Worm (Caenorhabditis elegans) whole organism, L3 larva: ENCODE results near the gene cul-4.
A peak's percentile ranks its signal among the peaks of the same experiment; 100 is the strongest.

Experiments used
- R02D3.7 ChIP-seq: fragments of 150-350 bp; optimal IDR thresholded peaks from 2 replicates; lab custom pipeline; 2014; ENCODE audit warnings: missing biosample characterization, missing genetic modification characterization
- ama-1 ChIP-seq: fragments of 150-350 bp; optimal IDR thresholded peaks from 2 replicates; lab custom pipeline; 2018
- ceh-16 ChIP-seq: sonication (generic microtip); optimal IDR thresholded peaks from 2 replicates; lab custom pipeline; 2017; ENCODE audit warnings: missing biosample characterization, missing genetic modification characterization
- ceh-28 ChIP-seq: fragments of 150-350 bp; optimal IDR thresholded peaks from 2 replicates; lab custom pipeline; 2014; ENCODE audit warnings: missing biosample characterization, missing genetic modification reagents, missing genetic modification characterization
- daf-12 ChIP-seq: fragments of 150-350 bp; optimal IDR thresholded peaks from 2 replicates; lab custom pipeline; 2014; ENCODE audit warnings: missing biosample characterization, missing genetic modification reagents, missing genetic modification characterization
- egl-27 ChIP-seq: sonication (generic microtip); optimal IDR thresholded peaks from 4 replicates; lab custom pipeline; 2017; ENCODE audit warnings: missing biosample characterization, missing genetic modification reagents, missing genetic modification characterization
- egl-5 ChIP-seq: fragments of 150-350 bp; optimal IDR thresholded peaks from 2 replicates; lab custom pipeline; 2017; ENCODE audit warnings: missing biosample characterization, missing genetic modification reagents, missing genetic modification characterization, inconsistent platforms
- elt-1 ChIP-seq: fragments of 150-350 bp; optimal IDR thresholded peaks from 2 replicates; lab custom pipeline; 2014; ENCODE audit warnings: missing biosample characterization, missing genetic modification characterization
- elt-2 ChIP-seq: sonication (generic microtip); optimal IDR thresholded peaks from 2 replicates; lab custom pipeline; 2016; ENCODE audit warnings: missing genetic modification reagents, mild to moderate bottlenecking, missing genetic modification characterization, missing compliant biosample characterization
- eor-1 ChIP-seq, 2 experiments: fragments of 150-350 bp; optimal IDR thresholded peaks; 2 replicates each; lab custom pipeline; 2014 to 2018; ENCODE audit warnings: missing biosample characterization in 2 of 2, missing genetic modification characterization in 2 of 2
- fkh-2 ChIP-seq: fragments of 150-350 bp; optimal IDR thresholded peaks from 2 replicates; lab custom pipeline; 2014; ENCODE audit warnings: missing biosample characterization, missing genetic modification reagents, missing genetic modification characterization
- hmg-11 ChIP-seq: sonication (generic microtip); optimal IDR thresholded peaks from 2 replicates; lab custom pipeline; 2016; ENCODE audit warnings: missing genetic modification characterization, missing compliant biosample characterization
- jun-1 ChIP-seq: fragments of 150-350 bp; optimal IDR thresholded peaks from 2 replicates; lab custom pipeline; 2014; ENCODE audit warnings: missing biosample characterization, missing genetic modification reagents, missing genetic modification characterization
- lin-39 ChIP-seq: fragments of 150-350 bp; optimal IDR thresholded peaks from 2 replicates; lab custom pipeline; 2018; ENCODE audit warnings: missing biosample characterization, missing genetic modification reagents, missing genetic modification characterization
- mdl-1 ChIP-seq: fragments of 150-350 bp; optimal IDR thresholded peaks from 2 replicates; lab custom pipeline; 2014; ENCODE audit warnings: missing biosample characterization, missing genetic modification characterization
- nfya-1 ChIP-seq: sonication (generic microtip); optimal IDR thresholded peaks from 2 replicates; lab custom pipeline; 2017; ENCODE audit warnings: missing genetic modification characterization, mild to moderate bottlenecking, missing compliant biosample characterization, antibody characterized with exemption, moderate library complexity; ENCODE audit not compliant: insufficient read depth
- nhr-23 ChIP-seq: fragments of 150-350 bp; optimal IDR thresholded peaks from 2 replicates; lab custom pipeline; 2014; ENCODE audit warnings: missing biosample characterization, missing genetic modification reagents, missing genetic modification characterization
- nhr-237 ChIP-seq: fragments of 150-350 bp; optimal IDR thresholded peaks from 2 replicates; lab custom pipeline; 2014; ENCODE audit warnings: missing biosample characterization, missing genetic modification characterization
- nhr-25 ChIP-seq: sonication (generic microtip); optimal IDR thresholded peaks from 2 replicates; lab custom pipeline; 2017; ENCODE audit warnings: missing biosample characterization, missing genetic modification characterization
- nhr-28 ChIP-seq: fragments of 150-350 bp; optimal IDR thresholded peaks from 2 replicates; lab custom pipeline; 2014; ENCODE audit warnings: missing biosample characterization, missing genetic modification characterization
- nhr-67 ChIP-seq: fragments of 150-350 bp; optimal IDR thresholded peaks from 2 replicates; lab custom pipeline; 2014; ENCODE audit warnings: missing biosample characterization, missing genetic modification characterization
- nhr-77 ChIP-seq: fragments of 150-350 bp; optimal IDR thresholded peaks from 2 replicates; lab custom pipeline; 2014; ENCODE audit warnings: missing biosample characterization, missing genetic modification characterization
- pqm-1 ChIP-seq: fragments of 150-350 bp; optimal IDR thresholded peaks from 2 replicates; lab custom pipeline; 2017; ENCODE audit warnings: missing biosample characterization, missing genetic modification characterization, inconsistent platforms
- skn-1 ChIP-seq: fragments of 150-350 bp; optimal IDR thresholded peaks from 2 replicates; lab custom pipeline; 2014; ENCODE audit warnings: missing biosample characterization, missing genetic modification characterization
- snpc-4 ChIP-seq: fragments of 150-350 bp; optimal IDR thresholded peaks from 2 replicates; lab custom pipeline; 2014; ENCODE audit warnings: missing biosample characterization, missing genetic modification characterization
- tbx-2 ChIP-seq: sonication (generic microtip); optimal IDR thresholded peaks from 2 replicates; lab custom pipeline; 2016; ENCODE audit warnings: mild to moderate bottlenecking, missing genetic modification characterization, missing compliant biosample characterization
- zag-1 ChIP-seq: fragments of 150-350 bp; optimal IDR thresholded peaks from 2 replicates; lab custom pipeline; 2014; ENCODE audit warnings: missing biosample characterization, missing genetic modification characterization
- ztf-11 ChIP-seq: fragments of 150-350 bp; optimal IDR thresholded peaks from 2 replicates; lab custom pipeline; 2014; ENCODE audit warnings: missing biosample characterization, missing genetic modification characterization
- ztf-4 ChIP-seq: fragments of 150-350 bp; optimal IDR thresholded peaks from 2 replicates; lab custom pipeline; 2014; ENCODE audit warnings: missing biosample characterization, missing genetic modification characterization

cul-4 gene

ce11 chrII:7343668-7344067, 41.8 kb downstream of the cul-4 start:
- no peak for TF ChIP-seq egl-5
- TF ChIP-seq lin-39 (tag; lab: Kevin White, UChicago), result peak; percentile 34
- no peak for TF ChIP-seq ztf-11
- no peak for TF ChIP-seq zag-1 (tag; lab: Kevin White, UChicago)
- TF ChIP-seq jun-1 (tag; lab: Kevin White, UChicago), result no peak
- TF ChIP-seq ama-1, result peak; percentile 86
- TF ChIP-seq daf-12, result no peak
- no peak for TF ChIP-seq elt-2
- TF ChIP-seq, all 47 proteins: peak for 2

- no peak for TF ChIP-seq eor-1 (tag; optimal IDR thresholded peaks at IDR 0.05; lab: Kevin White, UChicago)
- peak; percentile 84 for TF ChIP-seq ama-1
- TF ChIP-seq daf-12, result no peak
- no peak for TF ChIP-seq hmg-11 (tag; lab: Kevin White, UChicago)
- TF ChIP-seq nhr-28, result no peak
Observed at ce11 chrII:7345858-7346257, 44.0 kb downstream of the cul-4 start.

ce11 chrII:7348063-7348462, 46.2 kb downstream of the cul-4 start:
- TF ChIP-seq nhr-67 (tag; lab: Kevin White, UChicago) (no peak), skn-1 (tag; lab: Kevin White, UChicago) (no peak), ama-1 (no peak)
- TF ChIP-seq, all 47 proteins: peak for 0

ce11 chrII:7352507-7352906, 50.6 kb downstream of the cul-4 start, which contains the start of gene hsp-4:
TSS of gene hsp-4 (minus strand) at chrII:7352645.
- TF ChIP-seq nhr-23 (peak; percentile 63), nhr-25 (peak; percentile 67), elt-1 (no peak), fkh-2 (tag; lab: Kevin White, UChicago) (no peak), nfya-1 (tag; lab: Kevin White, UChicago) (peak; percentile 46), ceh-28 (tag; lab: Kevin White, UChicago) (peak; percentile 2), nhr-67 (tag; lab: Kevin White, UChicago) (no peak), R02D3.7 (tag; lab: Kevin White, UChicago) (no peak), zag-1 (tag; lab: Kevin White, UChicago) (no peak), elt-2 (peak; percentile 43), pqm-1 (tag; lab: Kevin White, UChicago) (no peak), ztf-4 (no peak), egl-27 (tag; lab: Kevin White, UChicago) (no peak), snpc-4 (tag; lab: Kevin White, UChicago) (no peak)

ce11 chrII:7353027-7353426, 51.1 kb downstream of the cul-4 start:
- TF ChIP-seq daf-12, result no peak
- no peak for TF ChIP-seq ztf-4
- no peak for TF ChIP-seq skn-1 (tag; lab: Kevin White, UChicago)
- no peak for TF ChIP-seq nhr-67 (tag; lab: Kevin White, UChicago)
- no peak for TF ChIP-seq hmg-11 (tag; lab: Kevin White, UChicago)
- TF ChIP-seq ceh-16, result no peak
- TF ChIP-seq eor-1 (tag; optimal IDR thresholded peaks at IDR 0.05; lab: Kevin White, UChicago), result no peak
- no peak for TF ChIP-seq nfya-1 (tag; lab: Kevin White, UChicago)
- no peak for TF ChIP-seq mdl-1
- TF ChIP-seq lin-39 (tag; lab: Kevin White, UChicago), result no peak
- TF ChIP-seq fkh-2 (tag; lab: Kevin White, UChicago), result no peak
- no peak for TF ChIP-seq tbx-2 (tag; lab: Kevin White, UChicago)
- TF ChIP-seq nhr-237, result no peak
- TF ChIP-seq zag-1 (tag; lab: Kevin White, UChicago), result no peak
- no peak for TF ChIP-seq ceh-28 (tag; lab: Kevin White, UChicago)
- TF ChIP-seq nhr-77, result no peak
